Worm (Caenorhabditis elegans): ENCODE measurements around the gene che-12.
A peak's percentile ranks its signal among the peaks of the same experiment; 100 is the strongest.

che-12 gene

DNA sequence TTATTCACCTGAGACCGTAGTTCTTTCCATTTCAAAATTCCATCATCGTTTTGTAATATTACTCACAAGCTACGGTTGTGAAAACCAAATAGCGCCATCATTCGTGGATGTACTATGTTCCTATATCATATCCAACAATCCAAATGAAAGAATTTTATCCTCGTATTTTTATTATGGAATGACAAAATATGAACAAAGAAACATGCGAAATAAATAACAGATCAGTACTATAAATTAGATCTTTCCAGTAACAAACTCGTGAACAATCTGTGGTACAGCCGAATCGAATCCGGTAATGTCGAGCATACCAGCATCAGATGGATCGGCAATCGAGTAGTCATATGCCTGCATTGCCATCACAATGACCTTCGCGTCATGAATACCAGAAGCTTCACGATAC, 54.5 kb downstream of the che-12 start (continued):
- TF ChIP-seq rpc-1 (optimal IDR thresholded peaks at IDR 0.05) (no peak), rpc-1 (tag; optimal IDR thresholded peaks at IDR 0.05) (no peak), egl-18 (GFP tag; IDR thresholded peaks at IDR 0.05) (no peak), nhr-90 (tag; optimal IDR thresholded peaks at IDR 0.05) (no peak), F23B12.7 (tag; optimal IDR thresholded peaks at IDR 0.05; ENCODE audit: insufficient read depth) (no peak), ceh-79 (tag; optimal IDR thresholded peaks at IDR 0.05) (no peak), die-1 (tag; optimal IDR thresholded peaks at IDR 0.05) (no peak), lin-54 (GFP tag; optimal IDR thresholded peaks at IDR 0.05) (no peak), ceh-27 (GFP tag; optimal IDR thresholded peaks at IDR 0.05) (no peak), sptf-2 (GFP tag; optimal IDR thresholded peaks at IDR 0.05) (no peak), ztf-6 (GFP tag; IDR thresholded peaks at IDR 0.05) (no peak), cebp-1 (GFP tag; IDR thresholded peaks at IDR 0.05) (no peak; the same call in 1 of the 2 replicates), cebp-1 (tag; optimal IDR thresholded peaks at IDR 0.05) (peak; percentile 24), bed-2 (GFP tag; IDR thresholded peaks at IDR 0.05) (no peak), F37B4.10 (GFP tag; IDR thresholded peaks at IDR 0.05) (no peak), aptf-3 (GFP tag; IDR thresholded peaks at IDR 0.05) (no peak), B0336.3 (GFP tag; IDR thresholded peaks at IDR 0.05) (peak; percentile 53; the same call in 1 of the 2 replicates), ztf-28 (GFP tag; IDR thresholded peaks at IDR 0.05) (no peak), ZK185.1 (tag; optimal IDR thresholded peaks at IDR 0.05; ENCODE audit: poor library complexity, severe bottlenecking) (no peak), Y79H2A.3 (GFP tag; conservative IDR thresholded peaks at IDR 0.05) (no peak), Y53F4B.3 (GFP tag; IDR thresholded peaks at IDR 0.05) (no peak), egl-44 (GFP tag; IDR thresholded peaks at IDR 0.05) (no peak), lsl-1 (GFP tag; optimal IDR thresholded peaks at IDR 0.05) (no peak), mxl-1 (tag; optimal IDR thresholded peaks at IDR 0.05) (no peak), F55B11.4 (tag; optimal IDR thresholded peaks at IDR 0.05; ENCODE audit: borderline replicate concordance, insufficient read depth) (no peak), tlf-1 (GFP tag; optimal IDR thresholded peaks at IDR 0.05) (no peak), unc-62 (GFP tag; optimal IDR thresholded peaks at IDR 0.05) (no peak), xnd-1 (tag; optimal IDR thresholded peaks at IDR 0.05) (no peak)

DNA sequence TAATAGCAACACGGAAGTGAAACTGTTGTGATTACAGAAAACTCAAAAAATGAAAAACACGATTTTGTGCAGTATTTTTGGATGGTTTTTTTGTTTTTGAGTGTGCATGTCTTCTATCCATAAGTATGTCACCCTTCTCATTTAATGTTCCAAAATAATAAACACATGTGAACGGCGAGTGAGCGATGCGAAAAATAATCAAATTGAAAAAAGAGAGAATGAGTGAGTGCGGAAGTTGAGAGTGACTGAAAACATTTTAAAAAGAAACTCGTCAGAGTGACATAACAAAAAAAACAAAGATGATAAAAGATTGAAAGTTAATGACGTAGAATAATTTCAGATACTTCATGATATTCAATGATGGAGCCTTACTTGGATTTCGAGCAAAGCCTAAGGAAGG, 57.7 kb downstream of the che-12 start:
- TF ChIP-seq ceh-100 (GFP tag; IDR thresholded peaks at IDR 0.05), result no peak
- no peak for TF ChIP-seq nfyb-1 (GFP tag; IDR thresholded peaks at IDR 0.05)
- TF ChIP-seq ceh-58 (GFP tag; IDR thresholded peaks at IDR 0.05), result no peak
- TF ChIP-seq B0019.2 (GFP tag; conservative IDR thresholded peaks at IDR 0.05), result no peak

All from whole organism, young adult.